Worm (Caenorhabditis elegans) whole organism, L2 larva: ENCODE data around the gene C55A1.1.
"Not testable (repeated sequence)": the region's sequence is repeated elsewhere in the genome, so short reads cannot be mapped to it uniquely, and the experiment has no call there.

Experiments used
- R02D3.7 ChIP-seq: fragments of 150-350 bp; optimal IDR thresholded peaks from 2 replicates; lab custom pipeline; 2014; ENCODE audit warnings: missing biosample characterization, missing genetic modification characterization
- aly-2 ChIP-seq: fragments of 150-350 bp; optimal IDR thresholded peaks from 2 replicates; lab custom pipeline; 2014; ENCODE audit warnings: missing biosample characterization, missing genetic modification characterization
- mab-5 ChIP-seq: fragments of 150-350 bp; optimal IDR thresholded peaks from 2 replicates; lab custom pipeline; 2014; ENCODE audit warnings: missing biosample characterization, missing genetic modification characterization
- nhr-237 ChIP-seq: fragments of 150-350 bp; optimal IDR thresholded peaks from 2 replicates; lab custom pipeline; 2014; ENCODE audit warnings: missing biosample characterization, missing genetic modification characterization
- nhr-6 ChIP-seq: fragments of 150-350 bp; optimal IDR thresholded peaks from 2 replicates; lab custom pipeline; 2014; ENCODE audit warnings: missing biosample characterization, missing genetic modification characterization
- peb-1 ChIP-seq: fragments of 150-350 bp; optimal IDR thresholded peaks from 2 replicates; lab custom pipeline; 2014; ENCODE audit warnings: missing biosample characterization, missing genetic modification characterization
- sma-9 ChIP-seq, 2 experiments: fragments of 150-350 bp in 1 of 2; sonication (generic microtip) in 1 of 2; optimal IDR thresholded peaks; 2 replicates each; lab custom pipeline; 2014 to 2016; ENCODE audit warnings: missing genetic modification characterization in 2 of 2, mild to moderate bottlenecking in 1 of 2, missing biosample characterization in 1 of 2, missing compliant biosample characterization in 1 of 2, missing genetic modification reagents in 1 of 2, moderate library complexity in 1 of 2
- unc-39 ChIP-seq: fragments of 150-350 bp; optimal IDR thresholded peaks from 2 replicates; lab custom pipeline; 2014; ENCODE audit warnings: missing biosample characterization, missing genetic modification characterization
- ztf-1 ChIP-seq: fragments of 200-800 bp; sonication (Bioruptor generic); conservative IDR thresholded peaks from 2 replicates; pipeline ENCODE4 v1.3.6; 2022; ENCODE audit warnings: missing genetic modification characterization, missing compliant biosample characterization

The C55A1.1 gene

DNA sequence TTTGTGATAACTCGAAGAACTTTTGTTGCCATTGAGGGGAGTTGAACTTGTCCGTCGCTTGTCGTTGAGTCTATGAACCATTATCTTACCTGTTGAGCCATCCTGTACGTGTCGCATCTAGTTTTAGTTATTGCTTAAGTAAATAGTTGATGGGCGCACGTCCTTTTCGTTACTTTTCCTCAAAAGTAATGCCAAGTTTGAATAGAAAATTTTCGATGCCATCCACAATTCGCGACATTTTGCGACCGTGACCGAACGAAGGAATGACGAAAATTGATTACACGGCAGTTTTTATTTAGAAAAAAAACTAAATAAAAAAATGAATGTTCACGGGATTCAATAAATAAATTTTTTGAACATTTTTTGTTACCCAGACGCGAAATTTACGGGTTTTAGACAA, 46.6 kb downstream of the C55A1.1 start, which contains the start of gene F53E4.1:
TSS of gene F53E4.1 (minus strand) at position 101 of the 400 bp plus-strand sequence.
- not testable (repeated sequence) for TF ChIP-seq nhr-237; ztf-1 (GFP tag; lab: Robert Waterston, UW); nhr-6 (tag; lab: Kevin White, UChicago)
- TF ChIP-seq, all 48 proteins: peak for 0; not testable (repeated sequence) for 48

DNA sequence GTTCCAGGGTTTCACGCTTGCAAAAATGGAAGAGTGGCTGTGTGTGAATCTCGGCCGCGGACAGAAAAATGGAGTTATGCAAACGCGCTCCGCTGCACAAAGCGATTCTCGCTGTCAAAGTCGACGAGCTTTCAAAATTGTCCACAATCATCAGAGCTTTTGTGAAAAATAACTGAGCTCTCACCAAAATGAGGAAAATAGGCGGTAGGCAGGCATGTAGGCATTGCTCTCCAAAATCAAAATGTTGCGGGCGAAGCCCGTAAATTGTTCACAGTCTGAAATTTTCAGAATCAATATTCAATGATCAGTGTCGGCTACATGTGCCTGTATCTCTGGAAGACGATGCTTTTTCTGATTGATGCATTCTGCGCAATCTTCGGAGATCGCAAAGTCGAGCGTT, 47.3 kb downstream of the C55A1.1 start, which contains the start of gene K06B4.4:
TSS of gene K06B4.4 (plus strand) at position 301 of the 400 bp plus-strand sequence.
- TF ChIP-seq mab-5 (tag; lab: Kevin White, UChicago) (no peak), sma-9 (GFP tag; optimal IDR thresholded peaks at IDR 0.05; lab: Kevin White, UChicago) (no peak), sma-9 (tag; optimal IDR thresholded peaks at IDR 0.05; lab: Kevin White, UChicago) (no peak), R02D3.7 (no peak), peb-1 (tag; lab: Kevin White, UChicago) (no peak)

DNA sequence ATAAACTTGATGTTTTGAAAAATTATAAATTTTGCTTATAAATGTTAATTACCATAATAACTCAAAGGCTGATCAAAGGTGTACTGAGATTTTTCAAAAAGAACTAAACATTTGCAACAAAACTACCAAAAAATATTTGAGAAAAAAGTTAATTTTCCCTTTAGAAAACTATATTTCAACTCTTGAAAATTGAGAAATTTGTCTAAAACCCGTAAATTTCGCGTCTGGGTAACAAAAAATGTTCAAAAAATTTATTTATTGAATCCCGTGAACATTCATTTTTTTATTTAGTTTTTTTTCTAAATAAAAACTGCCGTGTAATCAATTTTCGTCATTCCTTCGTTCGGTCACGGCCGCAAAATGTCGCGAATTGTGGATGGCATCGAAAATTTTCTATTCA, 48.5 kb downstream of the C55A1.1 start, which contains the start of gene K06B4.15:
TSS of gene K06B4.15 (plus strand) at position 301 of the 400 bp plus-strand sequence.
- not testable (repeated sequence) for TF ChIP-seq unc-39, nhr-6, aly-2 (tag; lab: Kevin White, UChicago)
